Worm (Caenorhabditis elegans): ENCODE data around the gene unc-10.

ce11 chrX:7230877-7231276 lies 49.2 kb downstream of the unc-10 start:
- no peak for TF ChIP-seq sea-1 (GFP tag; conservative IDR thresholded peaks at IDR 0.05)
- no peak for TF ChIP-seq ceh-36 (tag; optimal IDR thresholded peaks at IDR 0.05)
- TF ChIP-seq tbx-37 (GFP tag; conservative IDR thresholded peaks at IDR 0.05): no peak
- no peak for TF ChIP-seq ets-7 (tag; optimal IDR thresholded peaks at IDR 0.05)
- no peak for TF ChIP-seq hmg-4 (GFP tag; optimal IDR thresholded peaks at IDR 0.05)
- TF ChIP-seq ceh-13 (GFP tag; optimal IDR thresholded peaks at IDR 0.05): no peak
- TF ChIP-seq pes-1 (GFP tag; IDR thresholded peaks at IDR 0.05): no peak
- no peak for TF ChIP-seq scrt-1 (GFP tag; IDR thresholded peaks at IDR 0.05)
- no peak for TF ChIP-seq ama-1 (optimal IDR thresholded peaks at IDR 0.05)
- TF ChIP-seq hmbx-1 (tag; optimal IDR thresholded peaks at IDR 0.05): no peak

Data from whole organism, early embryonic.